Worm (Caenorhabditis elegans) whole organism, L4/young adult: ENCODE data around the gene F35H12.5.

Experiments used
- W03F9.2 ChIP-seq: fragments of 150-350 bp; optimal IDR thresholded peaks from 2 replicates; lab custom pipeline; 2014; ENCODE audit warnings: missing biosample characterization, missing genetic modification characterization
- dao-5 ChIP-seq: sonication (generic microtip); optimal IDR thresholded peaks from 2 replicates; lab custom pipeline; 2016; ENCODE audit warnings: missing genotype, missing genetic modification characterization, moderate library complexity, missing compliant biosample characterization
- him-1 ChIP-seq: sonication (generic microtip); optimal IDR thresholded peaks from 2 replicates; lab custom pipeline; 2016; ENCODE audit warnings: missing genotype, missing genetic modification reagents, missing genetic modification characterization, missing compliant biosample characterization

DNA sequence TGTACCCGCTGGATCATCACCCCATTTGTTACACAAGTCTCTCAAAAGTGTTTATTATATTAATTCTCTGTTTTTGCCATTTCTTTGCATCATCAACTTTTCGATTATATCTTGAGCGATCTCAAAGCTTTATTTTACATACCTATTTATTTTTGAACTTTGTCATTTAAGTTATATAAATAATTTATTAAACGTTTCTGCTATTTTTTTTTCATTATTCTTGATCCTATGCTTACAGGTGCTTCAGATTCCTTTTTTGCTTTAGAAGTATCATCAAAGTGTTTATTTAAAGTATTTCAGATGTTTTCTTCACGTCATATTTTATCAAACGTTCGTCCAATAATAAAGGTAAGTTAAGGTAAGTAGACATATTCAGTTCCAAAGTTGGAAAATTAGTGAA lies at the start of gene F35H12.5:
- TF ChIP-seq dao-5 (tag; lab: Kevin White, UChicago) (no peak), W03F9.2 (tag; lab: Kevin White, UChicago) (no peak), him-1 (tag; lab: Kevin White, UChicago) (no peak)
